Worm (Caenorhabditis elegans): ENCODE results near the gene nap-1.
A peak's percentile ranks its signal among the peaks of the same experiment; 100 is the strongest.

Gene nap-1

ce11 chrIV:8359716-8360407, 19.3 kb downstream of the nap-1 start, which contains the start of gene D2096.5:
D2096.5 (minus strand) TSS chrIV:8359766.
- TF ChIP-seq egrh-3 (GFP tag; IDR thresholded peaks at IDR 0.05): no peak
- TF ChIP-seq attf-3 (GFP tag; conservative IDR thresholded peaks at IDR 0.05): no peak
- no peak for TF ChIP-seq Y53G8AR.9 (GFP tag; conservative IDR thresholded peaks at IDR 0.05)
- no peak for TF ChIP-seq B0261.1 (tag; optimal IDR thresholded peaks at IDR 0.05)
- TF ChIP-seq lsl-1 (GFP tag; optimal IDR thresholded peaks at IDR 0.05): no peak
- peak; percentile 30 for TF ChIP-seq snpc-1.3 (tag; optimal IDR thresholded peaks at IDR 0.05; ENCODE audit: insufficient read depth)
- no peak for TF ChIP-seq ceh-40 (GFP tag; IDR thresholded peaks at IDR 0.05)
- no peak for TF ChIP-seq madf-3 (GFP tag; IDR thresholded peaks at IDR 0.05)
- no peak for TF ChIP-seq tbp1 (GFP tag; optimal IDR thresholded peaks at IDR 0.05)
- TF ChIP-seq hmg-1.2 (GFP tag; IDR thresholded peaks at IDR 0.05): peak; percentile 93
- no peak for TF ChIP-seq D2030.7 (GFP tag; IDR thresholded peaks at IDR 0.05)

- TF ChIP-seq ztf-3 (GFP tag; optimal IDR thresholded peaks at IDR 0.05): no peak
- TF ChIP-seq unc-62 (GFP tag; optimal IDR thresholded peaks at IDR 0.05): no peak
- TF ChIP-seq mes-4 (tag; optimal IDR thresholded peaks at IDR 0.05): no peak
- TF ChIP-seq Y56A3A.18 (GFP tag; IDR thresholded peaks at IDR 0.05): no peak
- TF ChIP-seq akir-1 (GFP tag; optimal IDR thresholded peaks at IDR 0.05): no peak
- no peak for TF ChIP-seq efl-1 (GFP tag; optimal IDR thresholded peaks at IDR 0.05)
- no peak for TF ChIP-seq repo-1 (tag; optimal IDR thresholded peaks at IDR 0.05)
- TF ChIP-seq xnd-1 (tag; optimal IDR thresholded peaks at IDR 0.05): no peak
- no peak for TF ChIP-seq T26A5.8 (tag; optimal IDR thresholded peaks at IDR 0.05)
- TF ChIP-seq mxl-1 (tag; optimal IDR thresholded peaks at IDR 0.05): no peak
- TF ChIP-seq sea-2 (GFP tag; IDR thresholded peaks at IDR 0.05): no peak
- no peak for TF ChIP-seq attf-5 (GFP tag; optimal IDR thresholded peaks at IDR 0.05)
- no peak for TF ChIP-seq atf-7 (tag; optimal IDR thresholded peaks at IDR 0.05)
- TF ChIP-seq nhr-27 (tag; optimal IDR thresholded peaks at IDR 0.05): no peak
- no peak for TF ChIP-seq K11D2.4 (GFP tag; IDR thresholded peaks at IDR 0.05)
- no peak for TF ChIP-seq nfyb-1 (GFP tag; IDR thresholded peaks at IDR 0.05)
- TF ChIP-seq ceh-100 (GFP tag; IDR thresholded peaks at IDR 0.05): no peak
- TF ChIP-seq ZK185.1 (tag; optimal IDR thresholded peaks at IDR 0.05; ENCODE audit: poor library complexity, severe bottlenecking): no peak
Observed at ce11 chrIV:8358492-8358891, 20.6 kb downstream of the nap-1 start, which contains the start of gene D2096.13. D2096.13 (minus strand) TSS chrIV:8358592.

ce11 chrIV:8357299-8357698, 21.8 kb downstream of the nap-1 start:
- no peak for TF ChIP-seq F10E7.11 (tag; optimal IDR thresholded peaks at IDR 0.05)
- peak; percentile 84 for TF ChIP-seq zfh-2 (GFP tag; conservative IDR thresholded peaks at IDR 0.05)
- TF ChIP-seq madf-10 (tag; optimal IDR thresholded peaks at IDR 0.05): no peak
- TF ChIP-seq bed-1 (GFP tag; IDR thresholded peaks at IDR 0.05): no peak
- no peak for TF ChIP-seq F37B4.10 (GFP tag; IDR thresholded peaks at IDR 0.05)
- no peak for TF ChIP-seq repo-1 (tag; optimal IDR thresholded peaks at IDR 0.05)

- no peak for TF ChIP-seq madf-10 (tag; optimal IDR thresholded peaks at IDR 0.05)
- TF ChIP-seq snpc-3.4 (tag; optimal IDR thresholded peaks at IDR 0.05): no peak
- no peak for TF ChIP-seq xnd-1 (tag; optimal IDR thresholded peaks at IDR 0.05)
- TF ChIP-seq die-1 (tag; optimal IDR thresholded peaks at IDR 0.05): no peak
- no peak for TF ChIP-seq repo-1 (tag; optimal IDR thresholded peaks at IDR 0.05)
- no peak for TF ChIP-seq ztf-6 (GFP tag; IDR thresholded peaks at IDR 0.05)
- TF ChIP-seq nfya-1 (tag; optimal IDR thresholded peaks at IDR 0.05; ENCODE audit: borderline replicate concordance, insufficient read depth): no peak
- TF ChIP-seq nhr-120 (GFP tag; IDR thresholded peaks at IDR 0.05): no peak
- TF ChIP-seq B0261.1 (tag; optimal IDR thresholded peaks at IDR 0.05): no peak
- TF ChIP-seq nhr-90 (tag; optimal IDR thresholded peaks at IDR 0.05): no peak
- no peak for TF ChIP-seq ama-1 (optimal IDR thresholded peaks at IDR 0.05)
- TF ChIP-seq ama-1 (GFP tag; optimal IDR thresholded peaks at IDR 0.05): no peak
- no peak for TF ChIP-seq K11D2.4 (GFP tag; IDR thresholded peaks at IDR 0.05)
- TF ChIP-seq T07F8.4 (tag; optimal IDR thresholded peaks at IDR 0.05): no peak
- no peak for TF ChIP-seq bed-1 (GFP tag; IDR thresholded peaks at IDR 0.05)
- TF ChIP-seq K12H6.12 (tag; optimal IDR thresholded peaks at IDR 0.05): no peak
- TF ChIP-seq tbp1 (GFP tag; optimal IDR thresholded peaks at IDR 0.05): no peak
- TF ChIP-seq rec-8 (tag; optimal IDR thresholded peaks at IDR 0.05): no peak
Observed at ce11 chrIV:8355592-8355991, 23.5 kb downstream of the nap-1 start, which contains the start of the genes F17E9.2 and col-116. F17E9.2 (plus strand) TSS chrIV:8355892. col-116 (plus strand) TSS chrIV:8355906.

Measured in whole organism, young adult.